Fruit fly (Drosophila melanogaster) whole organism, embryonic: Measurements from ENCODE around the gene CG10137.

Experiments used
- ATbp ChIP-seq: fragments of 200-800 bp; sonication (Bioruptor generic); optimal IDR thresholded peaks from 2 replicates; lab custom pipeline; 2017; ENCODE audit warnings: missing biosample characterization, mild to moderate bottlenecking, missing genetic modification characterization, missing genetic modification reagents
- Ada2b ChIP-seq: fragments of 200-800 bp; sonication (Bioruptor generic); IDR thresholded peaks from 2 replicates; pipeline ENCODE4 v1.3.6; 2022; ENCODE audit warnings: missing biosample characterization, missing genetic modification characterization
- Atf-2 ChIP-seq: fragments of 200-800 bp; sonication (Bioruptor generic); optimal IDR thresholded peaks from 2 replicates; lab custom pipeline; 2016; ENCODE audit warnings: missing biosample characterization, missing genetic modification characterization
- Bgb ChIP-seq: fragments of 200-800 bp; sonication (Bioruptor generic); IDR thresholded peaks from 2 replicates; pipeline ENCODE4 v1.3.6; 2022; ENCODE audit warnings: missing biosample characterization, missing genetic modification characterization; ENCODE audit not compliant: partially characterized antibody
- CG12391 ChIP-seq: fragments of 200-800 bp; sonication (Bioruptor generic); optimal IDR thresholded peaks from 3 replicates; lab custom pipeline; 2018; ENCODE audit warnings: missing biosample characterization, mild to moderate bottlenecking, missing genetic modification characterization, moderate library complexity
- CG13296 ChIP-seq: fragments of 200-800 bp; sonication (Bioruptor generic); optimal IDR thresholded peaks from 3 replicates; lab custom pipeline; 2018; ENCODE audit warnings: missing biosample characterization, mild to moderate bottlenecking, missing genetic modification characterization
- CG13424 ChIP-seq: fragments of 200-800 bp; sonication (Bioruptor generic); optimal IDR thresholded peaks from 2 replicates; lab custom pipeline; 2019; ENCODE audit warnings: missing biosample characterization, mild to moderate bottlenecking, missing genetic modification characterization, moderate library complexity
- CG15514 ChIP-seq: fragments of 200-800 bp; sonication (Bioruptor generic); optimal IDR thresholded peaks from 3 replicates; lab custom pipeline; 2017; ENCODE audit warnings: missing biosample characterization, missing genetic modification characterization, mild to moderate bottlenecking, moderate library complexity, missing genetic modification reagents
- CG15601 ChIP-seq: fragments of 200-800 bp; sonication (Bioruptor generic); optimal IDR thresholded peaks from 3 replicates; lab custom pipeline; 2019; ENCODE audit warnings: missing biosample characterization, mild to moderate bottlenecking, missing genetic modification characterization, moderate library complexity
- CG1603 ChIP-seq: fragments of 200-800 bp; sonication (Bioruptor generic); optimal IDR thresholded peaks from 2 replicates; lab custom pipeline; 2019; ENCODE audit warnings: missing biosample characterization, mild to moderate bottlenecking, missing genetic modification characterization, moderate library complexity
- CG16863 ChIP-seq: fragments of 200-800 bp; sonication (Bioruptor generic); optimal IDR thresholded peaks from 3 replicates; lab custom pipeline; 2016; ENCODE audit warnings: missing biosample characterization, missing genetic modification characterization
- CG17612 ChIP-seq: fragments of 200-800 bp; sonication (Bioruptor generic); IDR thresholded peaks from 2 replicates; pipeline ENCODE4 v1.3.6; 2022; ENCODE audit warnings: missing biosample characterization, missing genetic modification characterization
- CG1792 ChIP-seq: fragments of 200-800 bp; sonication (Bioruptor generic); optimal IDR thresholded peaks from 2 replicates; lab custom pipeline; 2016; ENCODE audit warnings: missing biosample characterization, missing genetic modification characterization
- CG18599 ChIP-seq: fragments of 200-800 bp; sonication (Bioruptor generic); optimal IDR thresholded peaks from 3 replicates; lab custom pipeline; 2017; ENCODE audit warnings: missing biosample characterization, missing genetic modification characterization, mild to moderate bottlenecking, moderate library complexity, missing genetic modification reagents
- CG2116 ChIP-seq: fragments of 200-800 bp; sonication (Bioruptor generic); optimal IDR thresholded peaks from 3 replicates; lab custom pipeline; 2018; ENCODE audit warnings: missing biosample characterization, mild to moderate bottlenecking, missing genetic modification characterization
- CG31441 ChIP-seq: fragments of 200-800 bp; sonication (Bioruptor generic); IDR thresholded peaks from 2 replicates; pipeline ENCODE4 v1.3.6; 2022; ENCODE audit warnings: missing biosample characterization, missing genetic modification characterization
- CG3407 ChIP-seq: fragments of 200-800 bp; sonication (Bioruptor generic); optimal IDR thresholded peaks from 2 replicates; lab custom pipeline; 2018; ENCODE audit warnings: missing biosample characterization, mild to moderate bottlenecking, missing genetic modification characterization
- CG6791 ChIP-seq: fragments of 200-800 bp; sonication (Bioruptor generic); IDR thresholded peaks from 3 replicates; pipeline ENCODE4 v1.3.6; 2022; ENCODE audit warnings: missing biosample characterization, missing genetic modification characterization; ENCODE audit not compliant: partially characterized antibody
- CG7963 ChIP-seq: fragments of 200-800 bp; sonication (Bioruptor generic); IDR thresholded peaks from 3 replicates; pipeline ENCODE4 v1.3.6; 2022; ENCODE audit warnings: missing biosample characterization, missing genetic modification characterization; ENCODE audit not compliant: partially characterized antibody
- CG9609 ChIP-seq: fragments of 200-800 bp; sonication (Bioruptor generic); optimal IDR thresholded peaks from 3 replicates; lab custom pipeline; 2016; ENCODE audit warnings: missing biosample characterization, missing genetic modification characterization
- CkIIα-i1 ChIP-seq: fragments of 200-800 bp; sonication (Bioruptor generic); IDR thresholded peaks from 2 replicates; pipeline ENCODE4 v1.3.6; 2022; ENCODE audit warnings: missing biosample characterization, missing genetic modification characterization
- Dbx ChIP-seq: fragments of 200-800 bp; sonication (Bioruptor generic); IDR thresholded peaks from 3 replicates; pipeline ENCODE4 v1.3.6; 2022; ENCODE audit warnings: missing biosample characterization, missing genetic modification characterization
- Ets97D ChIP-seq: fragments of 200-800 bp; sonication (Bioruptor generic); optimal IDR thresholded peaks from 3 replicates; lab custom pipeline; 2016; ENCODE audit warnings: missing biosample characterization, missing genetic modification characterization
- HLH4C ChIP-seq: fragments of 200-800 bp; sonication (Bioruptor generic); IDR thresholded peaks from 3 replicates; pipeline ENCODE4 v1.3.6; 2022; ENCODE audit warnings: missing biosample characterization, missing genetic modification characterization; ENCODE audit not compliant: partially characterized antibody
- HmgD ChIP-seq: fragments of 200-800 bp; sonication (Bioruptor generic); optimal IDR thresholded peaks from 3 replicates; lab custom pipeline; 2016; ENCODE audit warnings: missing biosample characterization, missing genetic modification characterization
- Hmr ChIP-seq: fragments of 200-800 bp; sonication (Bioruptor generic); optimal IDR thresholded peaks from 3 replicates; lab custom pipeline; 2017; ENCODE audit warnings: mild to moderate bottlenecking, missing biosample characterization, missing genetic modification reagents, missing genetic modification characterization
- MBD-R2 ChIP-seq: fragments of 200-800 bp; sonication (Bioruptor generic); IDR thresholded peaks from 2 replicates; pipeline ENCODE4 v1.3.6; 2022; ENCODE audit warnings: missing biosample characterization, missing genetic modification characterization
- Myb ChIP-seq: fragments of 200-800 bp; sonication (Bioruptor generic); optimal IDR thresholded peaks from 2 replicates; lab custom pipeline; 2016; ENCODE audit warnings: missing biosample characterization, missing genetic modification characterization
- NC2α ChIP-seq: fragments of 200-800 bp; sonication (Bioruptor generic); optimal IDR thresholded peaks from 2 replicates; lab custom pipeline; 2016; ENCODE audit warnings: missing biosample characterization, missing genetic modification characterization
- TFAM ChIP-seq: fragments of 200-800 bp; sonication (Bioruptor generic); optimal IDR thresholded peaks from 2 replicates; lab custom pipeline; 2017; ENCODE audit warnings: missing biosample characterization, missing genetic modification characterization, inconsistent platforms
- Usf ChIP-seq: fragments of 200-800 bp; sonication (Bioruptor generic); optimal IDR thresholded peaks from 2 replicates; lab custom pipeline; 2017; ENCODE audit warnings: missing genotype, missing biosample characterization, missing genetic modification characterization
- YL-1 ChIP-seq: fragments of 200-800 bp; sonication (Bioruptor generic); optimal IDR thresholded peaks from 3 replicates; lab custom pipeline; 2017; ENCODE audit warnings: missing biosample characterization, mild to moderate bottlenecking, missing genetic modification characterization
- amos ChIP-seq: fragments of 200-800 bp; sonication (Bioruptor generic); IDR thresholded peaks from 2 replicates; pipeline ENCODE4 v1.3.6; 2022; ENCODE audit warnings: missing biosample characterization, missing genetic modification characterization; ENCODE audit not compliant: partially characterized antibody
- chinmo ChIP-seq: fragments of 200-800 bp; sonication (Bioruptor generic); IDR thresholded peaks from 4 replicates; pipeline ENCODE4 v1.3.6; 2022; ENCODE audit warnings: missing biosample characterization, missing genetic modification characterization; ENCODE audit not compliant: partially characterized antibody
- crp ChIP-seq, 2 experiments: fragments of 200-800 bp; sonication (Bioruptor generic); optimal IDR thresholded peaks; 2 replicates in 1 of 2; 3 replicates in 1 of 2; lab custom pipeline; 2017; ENCODE audit warnings: missing biosample characterization in 2 of 2, missing genetic modification characterization in 2 of 2, mild to moderate bottlenecking in 1 of 2, moderate library complexity in 1 of 2
- dmrt11E ChIP-seq: fragments of 200-800 bp; sonication (Bioruptor generic); optimal IDR thresholded peaks from 3 replicates; lab custom pipeline; 2018; ENCODE audit warnings: missing biosample characterization, mild to moderate bottlenecking, missing genetic modification characterization, moderate library complexity
- dysf ChIP-seq: fragments of 200-800 bp; sonication (Bioruptor generic); IDR thresholded peaks from 3 replicates; pipeline ENCODE4 v1.3.6; 2022; ENCODE audit warnings: missing biosample characterization, missing genetic modification characterization
- gfzf ChIP-seq: fragments of 200-800 bp; sonication (Bioruptor generic); optimal IDR thresholded peaks from 2 replicates; lab custom pipeline; 2016; ENCODE audit warnings: missing biosample characterization, mild to moderate bottlenecking, missing genetic modification characterization, moderate library complexity
- hb ChIP-seq: fragments of 200-800 bp; sonication (Bioruptor generic); IDR thresholded peaks from 3 replicates; pipeline ENCODE4 v1.3.6; 2022; ENCODE audit warnings: missing biosample characterization, missing genetic modification characterization; ENCODE audit not compliant: partially characterized antibody
- klu ChIP-seq: fragments of 200-800 bp; sonication (Bioruptor generic); IDR thresholded peaks from 2 replicates; pipeline ENCODE4 v1.3.6; 2022; ENCODE audit warnings: missing biosample characterization, missing genetic modification characterization
- lilli ChIP-seq: fragments of 200-800 bp; sonication (Bioruptor generic); optimal IDR thresholded peaks from 3 replicates; lab custom pipeline; 2016; ENCODE audit warnings: missing biosample characterization, missing genetic modification characterization
- lola ChIP-seq, 3 experiments: fragments of >200 bp in 2 of 3; fragments of 200-800 bp in 1 of 3; sonication (Bioruptor generic) in 1 of 3; optimal IDR thresholded peaks; 2 replicates each; lab custom pipeline; 2017 to 2019; ENCODE audit warnings: missing biosample characterization in 3 of 3, missing genetic modification characterization in 3 of 3, mild to moderate bottlenecking in 1 of 3, moderate library complexity in 1 of 3
- mirr ChIP-seq: fragments of 200-800 bp; sonication (Bioruptor generic); optimal IDR thresholded peaks from 3 replicates; lab custom pipeline; 2018; ENCODE audit warnings: missing biosample characterization, mild to moderate bottlenecking, missing genetic modification characterization
- nerfin-1 ChIP-seq: fragments of 200-800 bp; sonication (Bioruptor generic); optimal IDR thresholded peaks from 3 replicates; lab custom pipeline; 2019; ENCODE audit warnings: missing biosample characterization, mild to moderate bottlenecking, missing genetic modification characterization, moderate library complexity
- ranshi ChIP-seq: fragments of 200-800 bp; sonication (Bioruptor generic); IDR thresholded peaks from 2 replicates; pipeline ENCODE4 v1.3.6; 2022; ENCODE audit warnings: missing biosample characterization, missing genetic modification characterization
- sd ChIP-seq: fragments of 200-800 bp; sonication (Bioruptor generic); optimal IDR thresholded peaks from 3 replicates; lab custom pipeline; 2018; ENCODE audit warnings: missing biosample characterization, mild to moderate bottlenecking, missing genetic modification characterization, moderate library complexity
- vnd ChIP-seq: fragments of 200-800 bp; sonication (Bioruptor generic); IDR thresholded peaks from 3 replicates; pipeline ENCODE4 v1.3.6; 2022; ENCODE audit warnings: missing biosample characterization, missing genetic modification characterization; ENCODE audit not compliant: partially characterized antibody
- zen ChIP-seq: fragments of 200-800 bp; sonication (Bioruptor generic); optimal IDR thresholded peaks from 3 replicates; lab custom pipeline; 2018; ENCODE audit warnings: missing biosample characterization, mild to moderate bottlenecking, missing genetic modification characterization, moderate library complexity
- zfh1 ChIP-seq: fragments of 200-800 bp; sonication (Bioruptor generic); IDR thresholded peaks from 3 replicates; pipeline ENCODE4 v1.3.6; 2022; ENCODE audit warnings: missing biosample characterization, missing genetic modification characterization

The CG10137 gene

dm6 chr2L:19542268-19542773 is 15.8 kb downstream of the CG10137 start:
- no peak for TF ChIP-seq Usf (GFP tag; lab: Kevin White, UChicago)
- no peak for TF ChIP-seq klu
- TF ChIP-seq CG31441 (GFP tag; lab: Robert Waterston, UW): peak; percentile 62
- peak; percentile 63 for TF ChIP-seq nerfin-1 (tag; lab: Kevin White, UChicago)
- TF ChIP-seq vnd (GFP tag; lab: Robert Waterston, UW): peak; percentile 91
- no peak for TF ChIP-seq CG3407 (GFP tag; lab: Kevin White, UChicago)
- TF ChIP-seq TFAM (GFP tag; lab: Kevin White, UChicago): no peak
- TF ChIP-seq Hmr (GFP tag; lab: Kevin White, UChicago): peak; percentile 28
- TF ChIP-seq MBD-R2 (GFP tag; lab: Robert Waterston, UW): peak; percentile 71
- TF ChIP-seq CG13424 (tag; lab: Kevin White, UChicago): no peak
- peak; percentile 70 for TF ChIP-seq Myb
- no peak for TF ChIP-seq Atf-2 (GFP tag; lab: Kevin White, UChicago)
- peak; percentile 10 for TF ChIP-seq Ets97D
- TF ChIP-seq CG15514 (GFP tag; lab: Kevin White, UChicago): peak; percentile 59
- TF ChIP-seq dysf (GFP tag; lab: Robert Waterston, UW): no peak
- no peak for TF ChIP-seq Ada2b (GFP tag; lab: Robert Waterston, UW)
- TF ChIP-seq CG18599 (GFP tag; lab: Kevin White, UChicago): no peak
- peak; percentile 66; the same call in 2 of the 4 replicates for TF ChIP-seq chinmo (GFP tag; lab: Robert Waterston, UW)
- no peak for TF ChIP-seq CG12391
- TF ChIP-seq CG16863 (GFP tag; lab: Kevin White, UChicago): no peak
- peak; percentile 45 for TF ChIP-seq gfzf (GFP tag; lab: Kevin White, UChicago)
- peak; percentile 69 for TF ChIP-seq CG1603 (tag; lab: Kevin White, UChicago)
- no peak for TF ChIP-seq lola (GFP tag; optimal IDR thresholded peaks at IDR 0.05; lab: Kevin White, UChicago)
- TF ChIP-seq crp (GFP tag; optimal IDR thresholded peaks at IDR 0.05; lab: Kevin White, UChicago): peak in 1 of 2 experiments; percentile 44
- TF ChIP-seq CG15601: peak; percentile 82
- no peak for TF ChIP-seq Dbx
- TF ChIP-seq CG9609: no peak
- no peak for TF ChIP-seq mirr (GFP tag; lab: Kevin White, UChicago)
- no peak for TF ChIP-seq dmrt11E (tag; lab: Kevin White, UChicago)
- TF ChIP-seq sd (tag; lab: Kevin White, UChicago): peak; percentile 50
- TF ChIP-seq CG7963 (GFP tag; lab: Robert Waterston, UW): peak; percentile 90
- TF ChIP-seq CG6791 (GFP tag; lab: Robert Waterston, UW): peak; percentile 95
- TF ChIP-seq HLH4C (GFP tag; lab: Robert Waterston, UW): peak; percentile 95
- TF ChIP-seq Bgb (GFP tag; lab: Robert Waterston, UW): peak; percentile 93
- no peak for TF ChIP-seq NC2α (GFP tag; lab: Kevin White, UChicago)
- TF ChIP-seq CG1792 (GFP tag; lab: Kevin White, UChicago): no peak
- TF ChIP-seq YL-1 (GFP tag; lab: Kevin White, UChicago): peak; percentile 78
- TF ChIP-seq ATbp (GFP tag; lab: Kevin White, UChicago): no peak
- no peak for TF ChIP-seq lilli (GFP tag; lab: Kevin White, UChicago)
- no peak for TF ChIP-seq CG17612 (GFP tag; lab: Robert Waterston, UW)
- TF ChIP-seq HmgD (GFP tag; lab: Kevin White, UChicago): peak; percentile 38
- no peak for TF ChIP-seq CkIIα-i1
- TF ChIP-seq CG2116 (GFP tag; lab: Kevin White, UChicago): peak; percentile 78
- no peak for TF ChIP-seq zfh1 (GFP tag; lab: Robert Waterston, UW)
- peak; percentile 79; the same call in 1 of the 2 replicates for TF ChIP-seq amos (GFP tag; lab: Robert Waterston, UW)
- no peak for TF ChIP-seq ranshi (GFP tag; lab: Robert Waterston, UW)
- peak; percentile 8 for TF ChIP-seq zen (tag; lab: Kevin White, UChicago)
- no peak for TF ChIP-seq CG13296
- peak; percentile 82; the same call in 1 of the 3 replicates for TF ChIP-seq hb (GFP tag; lab: Robert Waterston, UW)
